Worm (Caenorhabditis elegans) whole organism, midembryonic: ENCODE measurements around the gene ZC239.13.
"Not testable (repeated sequence)": the region's sequence is repeated elsewhere in the genome, so short reads cannot be mapped to it uniquely, and the experiment has no call there.

Source experiments
- T22C8.4 ChIP-seq: fragments of 200-800 bp; sonication (Bioruptor generic); IDR thresholded peaks from 2 replicates; pipeline ENCODE4 v1.3.6; 2022; ENCODE audit warnings: missing genetic modification characterization, missing compliant biosample characterization
- cog-1 ChIP-seq: sonication (generic microtip); optimal IDR thresholded peaks from 2 replicates; lab custom pipeline; 2016; ENCODE audit warnings: missing genetic modification characterization, missing compliant biosample characterization
- flt-1 ChIP-seq: fragments of 200-800 bp; sonication (Bioruptor generic); IDR thresholded peaks from 2 replicates; pipeline ENCODE4 v1.3.6; 2022; ENCODE audit warnings: missing genetic modification characterization, missing compliant biosample characterization
- klf-2 ChIP-seq: fragments of 200-800 bp; sonication (Bioruptor generic); conservative IDR thresholded peaks from 2 replicates; pipeline ENCODE4 v1.3.6; 2022; ENCODE audit warnings: missing genetic modification reagents, missing genetic modification characterization, missing compliant biosample characterization
- med-1 ChIP-seq: sonication (generic microtip); optimal IDR thresholded peaks from 2 replicates; lab custom pipeline; 2017; ENCODE audit warnings: missing genetic modification characterization, mild to moderate bottlenecking, missing compliant biosample characterization, antibody characterized with exemption, missing genetic modification reagents; ENCODE audit not compliant: insufficient read depth
- ref-1 ChIP-seq: fragments of 200-800 bp; sonication (Bioruptor generic); conservative IDR thresholded peaks from 2 replicates; pipeline ENCODE4 v1.3.6; 2022; ENCODE audit warnings: missing genetic modification reagents, missing genetic modification characterization, missing compliant biosample characterization
- tab-1 ChIP-seq: fragments of 200-800 bp; sonication (Bioruptor generic); IDR thresholded peaks from 2 replicates; pipeline ENCODE4 v1.3.6; 2022; ENCODE audit warnings: missing genetic modification characterization, missing compliant biosample characterization
- ztf-23 ChIP-seq: fragments of 200-800 bp; sonication (Bioruptor generic); IDR thresholded peaks from 2 replicates; pipeline ENCODE4 v1.3.6; 2022; ENCODE audit warnings: missing genetic modification reagents, missing genetic modification characterization, missing compliant biosample characterization
- ztf-29 ChIP-seq: fragments of 200-800 bp; sonication (Bioruptor generic); IDR thresholded peaks from 2 replicates; pipeline ENCODE4 v1.3.6; 2022; ENCODE audit warnings: missing genetic modification reagents, missing genetic modification characterization, missing compliant biosample characterization

The ZC239.13 gene

DNA sequence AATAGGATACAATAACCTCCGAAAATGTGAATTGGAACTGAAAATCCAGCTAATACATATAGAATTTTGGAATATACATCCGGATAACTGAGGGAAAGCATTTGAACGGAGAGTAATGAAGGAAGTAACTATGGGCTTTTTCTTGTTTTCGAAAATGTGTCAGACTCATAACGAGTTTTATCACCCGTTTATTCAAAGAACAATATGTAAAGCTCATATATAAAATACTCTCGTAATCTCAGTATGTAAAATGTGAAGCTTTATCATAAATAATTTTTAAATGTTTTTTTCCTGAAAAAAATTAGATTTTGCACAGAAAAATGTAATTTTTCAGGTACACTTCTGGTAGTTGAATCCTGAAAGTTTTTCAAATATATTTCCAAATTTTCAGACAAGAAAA is 7.8 kb upstream of the ZC239.13 start, which contains the start of gene srh-297:
Gene srh-297, minus strand, starts transcription at position 101 of the 400 bp plus-strand sequence.
- TF ChIP-seq med-1 (GFP tag; lab: Kevin White, UChicago) (no peak), ref-1 (GFP tag; lab: Robert Waterston, UW) (no peak), T22C8.4 (GFP tag; lab: Robert Waterston, UW) (no peak), ztf-29 (no peak), cog-1 (no peak), tab-1 (GFP tag; lab: Robert Waterston, UW) (no peak), klf-2 (GFP tag; lab: Robert Waterston, UW) (no peak), flt-1 (GFP tag; lab: Robert Waterston, UW) (no peak), ztf-23 (GFP tag; lab: Robert Waterston, UW) (no peak)

DNA sequence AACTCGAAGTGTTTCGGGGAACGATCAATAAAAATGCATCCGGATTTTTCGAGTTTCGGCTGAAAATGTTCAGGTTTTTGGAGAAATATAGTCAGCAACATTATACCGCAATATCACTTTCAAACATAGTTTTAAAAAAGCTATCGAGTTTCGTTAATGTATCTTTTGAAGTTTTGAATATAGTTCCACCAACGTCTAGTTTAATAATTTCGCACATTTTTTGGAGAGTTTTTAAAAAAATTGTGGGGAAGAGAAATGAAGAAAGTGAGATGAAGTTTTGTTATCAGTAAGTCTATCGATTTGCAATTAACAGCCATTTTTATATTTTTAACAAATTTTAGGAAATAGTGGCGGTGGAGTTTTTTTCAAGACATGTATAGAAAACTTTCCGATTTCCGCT is 3.1 kb upstream of the ZC239.13 start, which contains the start of gene ZC239.17:
Gene ZC239.17, minus strand, starts transcription at position 101 of the 400 bp plus-strand sequence.
- no peak for TF ChIP-seq tab-1 (GFP tag; lab: Robert Waterston, UW)
- no peak for TF ChIP-seq ztf-23 (GFP tag; lab: Robert Waterston, UW)
- no peak for TF ChIP-seq med-1 (GFP tag; lab: Kevin White, UChicago)
- no peak for TF ChIP-seq T22C8.4 (GFP tag; lab: Robert Waterston, UW)
- TF ChIP-seq cog-1 = no peak
- no peak for TF ChIP-seq flt-1 (GFP tag; lab: Robert Waterston, UW)
- TF ChIP-seq ztf-29 = no peak
- no peak for TF ChIP-seq ref-1 (GFP tag; lab: Robert Waterston, UW)
- no peak for TF ChIP-seq klf-2 (GFP tag; lab: Robert Waterston, UW)

DNA sequence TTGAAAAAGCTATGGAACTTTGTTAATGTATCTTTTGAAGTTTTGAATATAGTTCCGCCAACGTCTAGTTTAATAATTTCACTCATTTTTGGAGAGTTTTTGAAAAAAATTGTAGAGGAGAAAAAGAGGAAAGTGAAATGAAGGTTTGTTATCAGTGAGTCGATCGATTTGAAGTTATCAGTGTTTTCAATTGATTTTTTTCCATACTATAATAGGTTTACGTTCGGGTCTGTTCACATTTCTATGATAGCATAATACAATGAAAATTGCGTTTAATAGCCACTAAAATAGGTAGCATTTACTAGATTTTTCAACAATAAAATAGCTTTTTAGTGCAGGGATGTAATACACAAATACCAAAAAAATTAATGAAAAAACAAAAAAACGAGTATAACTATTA is 2.6 kb upstream of the ZC239.13 start, which contains the start of gene ZC239.16:
Gene ZC239.16, minus strand, starts transcription at position 120 of the 400 bp plus-strand sequence.
- TF ChIP-seq ztf-23 (GFP tag; lab: Robert Waterston, UW) = no peak
- TF ChIP-seq ref-1 (GFP tag; lab: Robert Waterston, UW) = no peak
- TF ChIP-seq T22C8.4 (GFP tag; lab: Robert Waterston, UW) = no peak
- TF ChIP-seq cog-1 = no peak

DNA sequence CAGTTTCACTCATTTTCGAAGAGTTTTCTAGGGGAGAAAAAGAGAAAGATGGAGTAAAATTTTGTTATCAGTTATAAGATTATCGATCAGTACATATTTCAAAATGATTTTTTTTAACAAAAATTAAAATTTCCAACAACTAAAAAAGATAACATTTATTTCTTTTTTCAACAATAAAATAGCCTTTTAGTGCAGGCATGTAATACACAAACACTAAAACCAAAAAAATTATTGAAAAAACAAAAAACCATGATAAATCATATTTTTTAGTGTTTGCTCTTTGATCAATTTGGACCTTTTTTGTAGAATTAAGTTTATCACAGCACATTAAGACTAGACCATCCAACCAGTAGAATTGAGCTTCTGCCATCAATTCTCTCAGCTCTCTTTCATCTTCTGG is 2.0 kb upstream of the ZC239.13 start, which contains the start of gene ZC239.15:
Gene ZC239.15, minus strand, starts transcription at position 101 of the 400 bp plus-strand sequence.
- TF ChIP-seq ref-1 (GFP tag; lab: Robert Waterston, UW) = no peak
- no peak for TF ChIP-seq T22C8.4 (GFP tag; lab: Robert Waterston, UW)
- no peak for TF ChIP-seq ztf-23 (GFP tag; lab: Robert Waterston, UW)
- no peak for TF ChIP-seq klf-2 (GFP tag; lab: Robert Waterston, UW)
- no peak for TF ChIP-seq cog-1
- no peak for TF ChIP-seq flt-1 (GFP tag; lab: Robert Waterston, UW)
- TF ChIP-seq med-1 (GFP tag; lab: Kevin White, UChicago) = no peak
- no peak for TF ChIP-seq ztf-29
- no peak for TF ChIP-seq tab-1 (GFP tag; lab: Robert Waterston, UW)

DNA sequence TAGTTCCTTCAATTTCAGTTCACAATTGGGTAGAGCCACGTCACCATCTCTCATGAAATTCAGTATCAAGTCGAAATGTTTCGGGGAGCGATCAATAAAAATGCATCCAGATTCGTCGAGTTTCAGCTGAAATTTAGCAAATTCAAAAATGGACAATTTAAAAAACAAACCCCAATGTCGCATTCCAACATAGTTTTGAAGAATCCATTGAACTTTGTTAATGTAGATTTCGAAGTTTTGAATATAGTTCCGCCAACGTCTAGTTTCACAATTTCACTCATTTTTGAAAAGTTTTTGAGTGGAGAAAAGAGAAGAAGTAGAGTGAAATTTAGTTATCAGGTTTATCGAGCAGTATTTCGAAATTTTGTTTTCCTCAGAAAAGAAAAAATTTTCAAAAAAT is 909 bp downstream of the ZC239.13 start, which contains the start of gene ZC239.14:
Gene ZC239.14, minus strand, starts transcription at position 305 of the 400 bp plus-strand sequence.
- no peak for TF ChIP-seq ref-1 (GFP tag; lab: Robert Waterston, UW)
- TF ChIP-seq tab-1 (GFP tag; lab: Robert Waterston, UW) = no peak
- TF ChIP-seq T22C8.4 (GFP tag; lab: Robert Waterston, UW) = no peak
- TF ChIP-seq klf-2 (GFP tag; lab: Robert Waterston, UW) = no peak
- no peak for TF ChIP-seq flt-1 (GFP tag; lab: Robert Waterston, UW)
- TF ChIP-seq med-1 (GFP tag; lab: Kevin White, UChicago) = no peak
- no peak for TF ChIP-seq cog-1
- no peak for TF ChIP-seq ztf-23 (GFP tag; lab: Robert Waterston, UW)
- no peak for TF ChIP-seq ztf-29

DNA sequence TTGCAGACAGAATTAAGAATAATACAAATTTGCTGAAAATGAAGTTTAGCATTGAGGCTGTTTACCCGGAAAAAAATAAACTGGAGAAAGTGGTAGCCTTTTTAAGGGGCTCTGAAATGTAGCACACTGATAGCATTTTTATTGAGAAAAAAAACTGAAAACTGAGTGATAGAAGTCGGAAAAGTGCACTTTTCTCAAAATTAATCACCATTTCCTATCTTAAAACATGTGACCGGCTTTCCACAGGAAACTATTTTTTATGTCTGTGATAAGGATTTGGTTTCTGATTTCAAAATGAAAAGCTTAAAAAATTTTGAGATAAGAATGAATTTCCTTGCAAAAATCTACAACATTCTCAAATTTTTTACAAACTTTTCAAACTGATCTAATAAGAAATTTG is 1.9 kb downstream of the ZC239.13 start, which contains the start of gene ZC239.22:
Gene ZC239.22, minus strand, starts transcription at position 101 of the 400 bp plus-strand sequence.
- TF ChIP-seq flt-1 (GFP tag; lab: Robert Waterston, UW) = no peak
- TF ChIP-seq ref-1 (GFP tag; lab: Robert Waterston, UW) = no peak
- TF ChIP-seq ztf-23 (GFP tag; lab: Robert Waterston, UW) = no peak
- TF ChIP-seq T22C8.4 (GFP tag; lab: Robert Waterston, UW) = no peak
- TF ChIP-seq ztf-29 = no peak
- no peak for TF ChIP-seq med-1 (GFP tag; lab: Kevin White, UChicago)
- TF ChIP-seq cog-1 = no peak
- TF ChIP-seq klf-2 (GFP tag; lab: Robert Waterston, UW) = no peak
- no peak for TF ChIP-seq tab-1 (GFP tag; lab: Robert Waterston, UW)

DNA sequence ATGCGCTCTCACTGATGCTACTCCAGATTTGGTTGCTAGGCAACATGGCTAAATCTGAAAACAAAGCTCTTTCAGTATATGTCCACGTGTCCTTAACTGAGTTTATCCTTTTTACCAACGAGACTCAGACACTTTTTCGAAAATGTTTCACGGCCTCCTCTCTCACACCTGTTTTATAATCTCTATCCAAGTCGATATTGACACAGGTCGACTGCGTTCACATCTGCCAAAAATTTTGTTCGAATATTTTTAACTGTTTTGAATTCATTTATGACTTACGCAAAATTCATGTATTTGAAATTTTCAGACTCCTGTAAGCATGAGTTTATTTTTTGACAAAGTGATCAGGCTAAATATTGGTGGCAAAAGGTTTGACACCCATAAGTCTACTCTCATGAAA is 6.9 kb downstream of the ZC239.13 start, which contains the start of gene ZC239.3:
Gene ZC239.3, plus strand, starts transcription at position 301 of the 400 bp plus-strand sequence.
- TF ChIP-seq flt-1 (GFP tag; lab: Robert Waterston, UW); cog-1; T22C8.4 (GFP tag; lab: Robert Waterston, UW): not testable (repeated sequence)

DNA sequence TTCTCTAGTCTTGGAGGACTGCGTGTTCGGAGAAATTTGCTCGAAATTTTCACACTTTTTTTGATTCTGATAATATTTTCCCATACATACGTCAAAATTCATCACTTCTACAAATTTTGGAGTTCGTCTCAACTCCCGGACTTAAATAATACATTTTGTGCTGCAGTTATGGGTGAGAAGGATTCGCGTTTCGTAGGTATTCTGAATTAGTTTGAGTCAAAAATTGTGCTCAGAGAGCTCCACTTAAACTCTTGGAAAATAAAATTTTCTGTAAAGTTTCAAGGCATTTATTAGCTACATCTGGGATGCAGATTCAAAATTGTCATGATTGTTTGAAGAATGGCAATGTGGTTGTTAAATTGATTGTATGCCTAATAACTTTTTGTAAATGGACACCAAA is 8.7 kb downstream of the ZC239.13 start, which contains the start of gene ZC239.4:
Gene ZC239.4, plus strand, starts transcription at position 301 of the 400 bp plus-strand sequence.
- TF ChIP-seq ztf-29 (no peak), flt-1 (GFP tag; lab: Robert Waterston, UW) (no peak), cog-1 (no peak), med-1 (GFP tag; lab: Kevin White, UChicago) (no peak), T22C8.4 (GFP tag; lab: Robert Waterston, UW) (no peak), ztf-23 (GFP tag; lab: Robert Waterston, UW) (no peak), ref-1 (GFP tag; lab: Robert Waterston, UW) (no peak), tab-1 (GFP tag; lab: Robert Waterston, UW) (no peak), klf-2 (GFP tag; lab: Robert Waterston, UW) (no peak)

DNA sequence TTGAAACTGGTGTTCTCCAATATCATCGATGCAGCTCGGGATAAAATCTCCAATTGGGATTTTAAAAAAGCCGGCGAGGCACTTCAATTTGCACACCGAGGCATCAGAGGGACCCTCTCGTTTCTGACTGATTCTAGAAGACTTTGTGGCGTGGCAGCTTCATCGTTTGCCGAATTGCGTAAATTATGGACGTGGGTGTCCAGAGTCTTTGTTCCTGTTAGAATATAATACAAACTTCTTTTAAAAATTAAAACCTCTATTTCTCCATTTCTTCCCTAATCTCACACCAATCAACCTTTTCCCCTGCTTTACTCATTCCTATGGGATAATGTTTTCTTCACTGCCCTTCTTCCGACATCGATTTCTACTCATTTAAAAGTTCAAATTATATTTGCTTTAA is 12.3 kb downstream of the ZC239.13 start, which contains the start of gene ZC239.5:
Gene ZC239.5, plus strand, starts transcription at position 301 of the 400 bp plus-strand sequence.
- TF ChIP-seq ztf-23 (GFP tag; lab: Robert Waterston, UW) = no peak
- TF ChIP-seq klf-2 (GFP tag; lab: Robert Waterston, UW) = no peak
- TF ChIP-seq ref-1 (GFP tag; lab: Robert Waterston, UW) = no peak
- TF ChIP-seq T22C8.4 (GFP tag; lab: Robert Waterston, UW) = no peak
- TF ChIP-seq cog-1 = no peak
- TF ChIP-seq med-1 (GFP tag; lab: Kevin White, UChicago) = no peak
- no peak for TF ChIP-seq ztf-29
- no peak for TF ChIP-seq tab-1 (GFP tag; lab: Robert Waterston, UW)
